Worm (Caenorhabditis elegans) whole organism, L3 larva: ENCODE measurements around the gene F54F11.1.

Experiments
- R02D3.7 ChIP-seq: fragments of 150-350 bp; optimal IDR thresholded peaks from 2 replicates; lab custom pipeline; 2014; ENCODE audit warnings: missing biosample characterization, missing genetic modification characterization
- aly-2 ChIP-seq: fragments of 150-350 bp; optimal IDR thresholded peaks from 2 replicates; lab custom pipeline; 2014; ENCODE audit warnings: missing biosample characterization, missing genetic modification characterization
- ama-1 ChIP-seq: fragments of 150-350 bp; optimal IDR thresholded peaks from 2 replicates; lab custom pipeline; 2018
- ceh-28 ChIP-seq: fragments of 150-350 bp; optimal IDR thresholded peaks from 2 replicates; lab custom pipeline; 2014; ENCODE audit warnings: missing biosample characterization, missing genetic modification reagents, missing genetic modification characterization
- ceh-82 ChIP-seq: fragments of 150-350 bp; optimal IDR thresholded peaks from 2 replicates; lab custom pipeline; 2014; ENCODE audit warnings: missing biosample characterization, missing genetic modification characterization
- daf-12 ChIP-seq: fragments of 150-350 bp; optimal IDR thresholded peaks from 2 replicates; lab custom pipeline; 2014; ENCODE audit warnings: missing biosample characterization, missing genetic modification reagents, missing genetic modification characterization
- egl-5 ChIP-seq: fragments of 150-350 bp; optimal IDR thresholded peaks from 2 replicates; lab custom pipeline; 2017; ENCODE audit warnings: missing biosample characterization, missing genetic modification reagents, missing genetic modification characterization, inconsistent platforms
- elt-3 ChIP-seq, 3 experiments: fragments of 150-350 bp in 1 of 3; sonication (generic microtip) in 2 of 3; optimal IDR thresholded peaks; 2 replicates in 2 of 3; 4 replicates in 1 of 3; lab custom pipeline; 2014 to 2017; ENCODE audit warnings: missing biosample characterization in 3 of 3, missing genetic modification characterization in 3 of 3
- eor-1 ChIP-seq, 2 experiments: fragments of 150-350 bp; optimal IDR thresholded peaks; 2 replicates each; lab custom pipeline; 2014 to 2018; ENCODE audit warnings: missing biosample characterization in 2 of 2, missing genetic modification characterization in 2 of 2
- fkh-10 ChIP-seq: sonication (generic microtip); optimal IDR thresholded peaks from 2 replicates; lab custom pipeline; 2017; ENCODE audit warnings: missing biosample characterization, missing genetic modification reagents, missing genetic modification characterization
- fkh-2 ChIP-seq: fragments of 150-350 bp; optimal IDR thresholded peaks from 2 replicates; lab custom pipeline; 2014; ENCODE audit warnings: missing biosample characterization, missing genetic modification reagents, missing genetic modification characterization
- fos-1 ChIP-seq: fragments of 150-350 bp; optimal IDR thresholded peaks from 2 replicates; lab custom pipeline; 2014; ENCODE audit warnings: missing biosample characterization, missing genetic modification characterization
- hmg-11 ChIP-seq: sonication (generic microtip); optimal IDR thresholded peaks from 2 replicates; lab custom pipeline; 2016; ENCODE audit warnings: missing genetic modification characterization, missing compliant biosample characterization
- jun-1 ChIP-seq: fragments of 150-350 bp; optimal IDR thresholded peaks from 2 replicates; lab custom pipeline; 2014; ENCODE audit warnings: missing biosample characterization, missing genetic modification reagents, missing genetic modification characterization
- lin-15B ChIP-seq: fragments of 150-350 bp; optimal IDR thresholded peaks from 2 replicates; lab custom pipeline; 2014; ENCODE audit warnings: missing biosample characterization, missing genetic modification characterization
- lin-39 ChIP-seq: fragments of 150-350 bp; optimal IDR thresholded peaks from 2 replicates; lab custom pipeline; 2018; ENCODE audit warnings: missing biosample characterization, missing genetic modification reagents, missing genetic modification characterization
- lsy-12 ChIP-seq: sonication (generic microtip); optimal IDR thresholded peaks from 2 replicates; lab custom pipeline; 2016; ENCODE audit warnings: mild to moderate bottlenecking, missing genetic modification characterization, missing compliant biosample characterization
- mdl-1 ChIP-seq: fragments of 150-350 bp; optimal IDR thresholded peaks from 2 replicates; lab custom pipeline; 2014; ENCODE audit warnings: missing biosample characterization, missing genetic modification characterization
- nhr-23 ChIP-seq: fragments of 150-350 bp; optimal IDR thresholded peaks from 2 replicates; lab custom pipeline; 2014; ENCODE audit warnings: missing biosample characterization, missing genetic modification reagents, missing genetic modification characterization
- nhr-25 ChIP-seq: sonication (generic microtip); optimal IDR thresholded peaks from 2 replicates; lab custom pipeline; 2017; ENCODE audit warnings: missing biosample characterization, missing genetic modification characterization
- nhr-43 ChIP-seq: sonication (generic microtip); optimal IDR thresholded peaks from 2 replicates; lab custom pipeline; 2016; ENCODE audit warnings: mild to moderate bottlenecking, missing genetic modification characterization, missing compliant biosample characterization; ENCODE audit not compliant: poor library complexity, severe bottlenecking
- pha-4 ChIP-seq: fragments of 150-350 bp; optimal IDR thresholded peaks from 2 replicates; lab custom pipeline; 2014; ENCODE audit warnings: missing biosample characterization, missing genetic modification reagents, missing genetic modification characterization
- pqm-1 ChIP-seq: fragments of 150-350 bp; optimal IDR thresholded peaks from 2 replicates; lab custom pipeline; 2017; ENCODE audit warnings: missing biosample characterization, missing genetic modification characterization, inconsistent platforms
- snpc-4 ChIP-seq: fragments of 150-350 bp; optimal IDR thresholded peaks from 2 replicates; lab custom pipeline; 2014; ENCODE audit warnings: missing biosample characterization, missing genetic modification characterization
- zag-1 ChIP-seq: fragments of 150-350 bp; optimal IDR thresholded peaks from 2 replicates; lab custom pipeline; 2014; ENCODE audit warnings: missing biosample characterization, missing genetic modification characterization
- ztf-11 ChIP-seq: fragments of 150-350 bp; optimal IDR thresholded peaks from 2 replicates; lab custom pipeline; 2014; ENCODE audit warnings: missing biosample characterization, missing genetic modification characterization
- ztf-4 ChIP-seq: fragments of 150-350 bp; optimal IDR thresholded peaks from 2 replicates; lab custom pipeline; 2014; ENCODE audit warnings: missing biosample characterization, missing genetic modification characterization

F54F11.1 gene

DNA sequence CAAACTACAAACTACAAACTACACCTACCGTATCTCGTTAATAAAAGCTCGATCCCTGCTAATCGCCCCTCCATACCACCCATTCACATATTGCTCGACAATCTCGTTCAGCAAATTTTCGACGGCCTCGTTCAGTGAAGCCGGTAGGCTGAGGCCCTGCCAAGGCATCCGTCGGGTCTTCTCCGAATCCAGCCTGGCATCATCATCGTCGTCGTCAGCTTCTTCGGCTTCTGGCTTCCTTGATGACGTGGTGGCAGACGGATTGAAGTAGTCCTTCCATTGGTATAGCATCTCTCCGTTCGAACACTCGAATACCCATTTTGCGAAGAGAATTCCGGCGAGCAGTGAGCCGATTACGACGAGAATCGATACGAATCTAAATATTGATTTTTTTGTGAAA is 26.9 kb downstream of the F54F11.1 start:
- TF ChIP-seq lin-15B (tag; lab: Kevin White, UChicago), result no peak

DNA sequence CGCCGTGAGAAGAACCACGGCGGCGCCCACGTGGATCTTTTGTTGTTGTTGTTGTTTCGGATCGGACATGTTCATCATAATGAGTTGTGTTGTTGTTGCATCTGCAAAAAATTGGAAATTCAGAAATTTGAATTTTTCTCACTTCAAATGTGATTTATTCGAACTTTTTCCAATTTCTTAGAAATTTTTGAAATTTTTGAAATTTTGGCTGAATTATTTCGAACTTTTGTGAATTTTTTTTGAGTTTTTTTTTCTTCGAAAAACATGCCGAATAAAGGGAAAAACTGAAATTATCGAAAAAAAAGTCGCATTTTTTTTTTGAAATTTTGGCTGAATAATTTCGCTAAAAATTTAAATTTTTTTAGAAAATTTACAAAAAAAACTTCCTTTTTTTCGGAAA is 27.4 kb downstream of the F54F11.1 start, which contains the start of gene snx-14:
Gene snx-14, minus strand, starts transcription at position 101 of the 400 bp plus-strand sequence.
- TF ChIP-seq zag-1 (tag; lab: Kevin White, UChicago) (no peak), ceh-28 (tag; lab: Kevin White, UChicago) (no peak), eor-1 (tag; optimal IDR thresholded peaks at IDR 0.05; lab: Kevin White, UChicago) (no peak), lin-39 (tag; lab: Kevin White, UChicago) (no peak), pqm-1 (tag; lab: Kevin White, UChicago) (no peak), ama-1 (lab: Kevin White, UChicago) (no peak), fkh-10 (no peak)

DNA sequence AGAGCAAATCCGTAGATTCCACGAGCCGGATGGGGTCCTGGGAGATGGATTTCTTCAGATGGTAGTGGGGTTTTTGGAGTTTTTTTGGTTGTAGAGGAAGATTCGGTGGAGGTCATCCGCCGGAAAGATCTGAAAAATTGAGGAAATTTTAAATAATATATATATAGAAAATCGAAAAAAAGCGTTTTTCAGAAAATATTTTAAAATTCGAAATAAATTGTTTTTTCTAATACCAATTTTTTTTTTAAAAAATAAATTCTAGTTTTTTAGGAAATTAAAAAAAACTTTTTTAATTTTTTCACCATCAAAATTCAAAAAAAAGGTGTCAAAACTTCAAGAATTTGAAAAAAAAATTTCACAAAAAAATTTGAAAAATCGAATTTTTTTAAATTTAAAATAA is 37.2 kb downstream of the F54F11.1 start, which contains the start of the genes noa-1 and Y48E1B.17:
Gene noa-1, minus strand, starts transcription at position 101 of the 400 bp plus-strand sequence.
Gene Y48E1B.17, minus strand, starts transcription at position 129 of the 400 bp plus-strand sequence.
- no peak for TF ChIP-seq jun-1 (tag; lab: Kevin White, UChicago)

DNA sequence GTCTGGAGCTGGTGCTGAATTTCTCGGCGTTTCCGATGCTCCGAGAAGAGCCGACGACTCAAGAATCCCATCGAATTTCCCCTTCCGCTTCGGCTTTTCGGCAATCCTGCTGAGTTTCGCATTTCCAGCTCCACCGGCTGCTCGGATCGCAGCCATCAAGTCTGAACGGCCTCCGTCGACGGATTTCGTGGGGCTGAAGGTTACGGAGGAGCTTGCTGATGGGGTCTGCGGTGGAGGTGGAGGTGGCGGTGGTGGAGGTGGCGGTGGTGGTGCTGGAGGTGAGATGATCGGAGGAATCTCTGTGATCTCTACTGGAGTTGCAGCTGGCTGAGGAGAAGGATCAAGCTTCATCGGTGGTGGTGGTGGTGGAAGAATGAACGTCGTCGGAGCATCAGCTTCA is 39.2 kb downstream of the F54F11.1 start:
- no peak for TF ChIP-seq R02D3.7 (tag; lab: Kevin White, UChicago)
- no peak for TF ChIP-seq aly-2 (tag; lab: Kevin White, UChicago)
- TF ChIP-seq lsy-12 (tag; lab: Kevin White, UChicago), result no peak
- TF ChIP-seq nhr-23 (tag; lab: Kevin White, UChicago), result no peak
- no peak for TF ChIP-seq eor-1 (tag; optimal IDR thresholded peaks at IDR 0.05; lab: Kevin White, UChicago)
- no peak for TF ChIP-seq ceh-82 (tag; lab: Kevin White, UChicago)
- TF ChIP-seq hmg-11 (tag; lab: Kevin White, UChicago), result no peak
- no peak for TF ChIP-seq mdl-1
- no peak for TF ChIP-seq egl-5
- TF ChIP-seq ztf-11, result no peak

DNA sequence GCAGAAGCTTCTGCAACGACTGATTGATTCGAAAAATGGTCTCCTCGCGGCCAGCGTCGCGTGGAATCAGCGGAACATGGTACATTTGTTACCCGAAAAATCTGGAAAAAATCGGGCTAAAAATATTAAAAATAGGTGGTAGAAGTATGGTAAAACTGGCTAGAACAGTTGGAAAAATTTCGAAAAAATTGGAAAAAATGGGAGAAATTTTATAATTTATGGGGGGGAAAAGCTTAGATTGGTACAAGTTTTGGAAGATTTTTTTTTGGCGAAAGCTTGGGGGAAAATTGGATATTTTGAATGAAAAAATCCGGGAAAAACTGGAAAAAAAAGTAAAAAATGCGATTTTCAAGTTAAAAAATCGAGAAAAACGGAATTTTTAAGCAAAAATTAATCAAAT is 43.8 kb downstream of the F54F11.1 start, which contains the start of gene ddl-2:
Gene ddl-2, minus strand, starts transcription at position 101 of the 400 bp plus-strand sequence.
- TF ChIP-seq snpc-4 (tag; lab: Kevin White, UChicago) (no peak), nhr-25 (tag; lab: Kevin White, UChicago) (no peak), pha-4 (no peak), fkh-2 (no peak), daf-12 (tag; lab: Kevin White, UChicago) (no peak), fos-1 (tag; lab: Kevin White, UChicago) (no peak), aly-2 (tag; lab: Kevin White, UChicago) (no peak), elt-3 (tag; optimal IDR thresholded peaks at IDR 0.05; lab: Kevin White, UChicago) (no peak), nhr-43 (tag; lab: Kevin White, UChicago) (no peak), zag-1 (tag; lab: Kevin White, UChicago) (no peak), ztf-4 (no peak)
